Worm (Caenorhabditis elegans): Measurements from ENCODE around the gene M117.6.

M117.6 gene

DNA sequence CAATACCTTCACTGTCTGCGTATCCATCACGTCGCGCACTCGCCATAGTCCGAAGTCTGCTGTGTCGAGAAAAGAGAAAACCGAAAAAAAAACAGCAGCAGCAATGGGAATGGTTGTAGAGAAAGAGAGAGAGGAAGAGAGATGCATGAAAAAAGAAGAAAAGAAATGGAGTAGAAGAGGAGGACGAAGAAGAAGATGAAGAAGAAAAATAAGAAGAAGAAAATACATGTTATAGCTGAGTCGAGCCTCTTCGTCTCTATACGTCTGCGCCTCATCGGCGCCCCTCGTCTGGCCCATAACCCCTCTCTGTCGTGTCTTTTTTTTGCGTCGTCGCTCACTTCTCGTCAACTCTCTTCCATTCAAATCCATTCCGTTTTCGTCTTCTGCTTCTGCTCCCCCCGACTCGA lies 18.2 kb downstream of the M117.6 start (continued):
- TF ChIP-seq nfya-1 (tag; optimal IDR thresholded peaks at IDR 0.05) = peak; percentile 73

DNA sequence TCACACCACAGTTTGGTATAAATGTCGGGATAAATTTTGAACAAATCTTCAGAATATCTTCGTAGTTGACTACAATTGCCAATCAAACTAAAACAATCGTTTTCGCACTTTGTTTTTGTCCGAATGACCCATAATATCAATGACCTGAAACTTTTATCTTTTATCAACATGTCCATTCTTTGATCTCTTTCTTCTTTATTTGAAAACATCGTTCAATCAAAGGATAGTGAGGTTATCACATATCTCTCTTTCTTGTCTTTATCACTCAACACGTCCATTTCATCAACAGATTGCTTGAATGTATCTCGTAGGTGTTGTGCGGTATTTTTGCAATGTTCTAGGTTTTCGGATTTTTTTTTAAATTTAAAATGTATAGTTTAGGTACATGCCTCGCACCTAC lies 18.9 kb downstream of the M117.6 start:
- no peak for TF ChIP-seq pqm-1 (tag; optimal IDR thresholded peaks at IDR 0.05)
- TF ChIP-seq pat-9 (tag; optimal IDR thresholded peaks at IDR 0.05) = no peak
- TF ChIP-seq ceh-6 (GFP tag; optimal IDR thresholded peaks at IDR 0.05) = no peak

DNA sequence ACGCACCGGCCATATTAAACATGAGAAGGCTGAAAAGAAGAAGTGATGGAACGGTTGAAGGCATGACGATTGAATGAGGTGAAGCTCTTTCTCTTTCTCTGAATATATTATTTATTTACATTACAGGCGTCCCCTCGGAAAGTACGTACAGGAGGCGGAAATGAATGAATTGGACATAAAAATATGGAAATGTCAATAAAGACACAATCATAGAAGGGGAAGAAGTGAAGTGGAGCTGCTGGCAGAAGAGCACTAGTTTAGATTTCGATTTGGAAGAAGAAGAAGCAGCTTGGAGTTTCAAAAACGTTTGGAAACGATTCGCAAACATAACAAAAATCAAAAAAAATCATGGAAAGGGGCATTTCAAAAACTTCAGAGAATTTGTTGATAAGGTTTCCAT lies 23.9 kb downstream of the M117.6 start, which contains the start of gene H01G02.1:
Gene H01G02.1, minus strand, starts transcription at position 101 of the 400 bp plus-strand sequence.
- TF ChIP-seq sdc-2 (tag; optimal IDR thresholded peaks at IDR 0.05) (no peak), tbx-2 (tag; optimal IDR thresholded peaks at IDR 0.05) (no peak), mec-3 (tag; optimal IDR thresholded peaks at IDR 0.05; ENCODE audit: borderline replicate concordance) (no peak), unc-55 (GFP tag; optimal IDR thresholded peaks at IDR 0.05) (no peak), C08G9.2 (tag; optimal IDR thresholded peaks at IDR 0.05) (no peak), ceh-30 (tag; optimal IDR thresholded peaks at IDR 0.05) (no peak)

DNA sequence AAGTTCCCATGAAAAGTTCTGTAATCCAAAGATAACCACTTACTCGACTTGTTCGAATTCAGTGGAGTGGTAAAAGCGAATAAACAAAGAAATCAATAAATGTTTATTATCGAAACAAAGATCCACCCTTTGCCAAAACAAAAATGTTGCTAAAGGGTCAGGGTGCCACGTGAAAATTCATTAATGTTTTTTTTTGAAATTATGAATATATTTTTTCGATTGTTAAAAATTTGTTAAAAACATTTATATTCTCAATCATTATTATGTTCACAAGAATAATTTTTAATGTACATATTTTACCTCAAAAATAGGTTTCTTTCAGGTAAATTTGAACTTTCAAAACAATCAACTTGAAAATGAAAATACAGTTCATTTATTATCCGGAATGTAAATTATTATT lies 24.9 kb downstream of the M117.6 start, which contains the start of gene H01G02.4:
Gene H01G02.4, minus strand, starts transcription at position 101 of the 400 bp plus-strand sequence.
- TF ChIP-seq pha-4 (tag; optimal IDR thresholded peaks at IDR 0.05) (no peak), gmeb-2 (tag; optimal IDR thresholded peaks at IDR 0.05) (no peak), unc-55 (GFP tag; optimal IDR thresholded peaks at IDR 0.05) (no peak), ttx-3 (tag; optimal IDR thresholded peaks at IDR 0.05) (no peak), unc-42 (tag; optimal IDR thresholded peaks at IDR 0.05) (no peak), hlh-15 (tag; optimal IDR thresholded peaks at IDR 0.05) (no peak), ceh-9 (tag; optimal IDR thresholded peaks at IDR 0.05) (no peak)

DNA sequence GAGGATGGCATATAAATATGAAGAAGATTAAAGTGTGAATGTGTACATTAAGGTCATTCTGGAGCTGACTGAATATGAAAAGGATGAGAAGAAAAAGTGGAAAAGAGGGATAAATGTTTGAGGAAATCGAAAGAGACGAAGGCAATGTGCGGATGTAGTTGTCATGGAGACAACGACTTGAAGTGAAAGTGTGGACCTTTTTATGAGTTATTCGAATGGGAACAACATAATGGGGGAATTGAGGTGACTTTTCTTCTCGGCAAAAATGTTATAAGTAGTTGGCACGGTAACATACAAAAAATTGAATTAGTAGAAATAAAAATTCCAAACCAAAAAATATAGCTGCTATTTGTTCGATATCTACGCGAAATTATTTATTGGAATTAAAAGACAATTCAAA lies 26.8 kb downstream of the M117.6 start, which contains the start of gene dyf-18:
Gene dyf-18, minus strand, starts transcription at position 101 of the 400 bp plus-strand sequence.
- TF ChIP-seq nhr-232 (tag; optimal IDR thresholded peaks at IDR 0.05) = no peak
- no peak for TF ChIP-seq ceh-18 (tag; optimal IDR thresholded peaks at IDR 0.05)
- no peak for TF ChIP-seq ets-4 (tag; optimal IDR thresholded peaks at IDR 0.05)
- TF ChIP-seq npax-4 (tag; optimal IDR thresholded peaks at IDR 0.05) = no peak
- TF ChIP-seq nfya-1 (tag; optimal IDR thresholded peaks at IDR 0.05) = no peak
- no peak for TF ChIP-seq C08G9.2 (tag; optimal IDR thresholded peaks at IDR 0.05)
- TF ChIP-seq ztf-16 (tag; optimal IDR thresholded peaks at IDR 0.05) = no peak
- no peak for TF ChIP-seq ceh-24 (tag; optimal IDR thresholded peaks at IDR 0.05)
- no peak for TF ChIP-seq tbx-7 (tag; optimal IDR thresholded peaks at IDR 0.05)
- no peak for TF ChIP-seq unc-42 (tag; optimal IDR thresholded peaks at IDR 0.05)
- no peak for TF ChIP-seq ceh-30 (tag; optimal IDR thresholded peaks at IDR 0.05)

DNA sequence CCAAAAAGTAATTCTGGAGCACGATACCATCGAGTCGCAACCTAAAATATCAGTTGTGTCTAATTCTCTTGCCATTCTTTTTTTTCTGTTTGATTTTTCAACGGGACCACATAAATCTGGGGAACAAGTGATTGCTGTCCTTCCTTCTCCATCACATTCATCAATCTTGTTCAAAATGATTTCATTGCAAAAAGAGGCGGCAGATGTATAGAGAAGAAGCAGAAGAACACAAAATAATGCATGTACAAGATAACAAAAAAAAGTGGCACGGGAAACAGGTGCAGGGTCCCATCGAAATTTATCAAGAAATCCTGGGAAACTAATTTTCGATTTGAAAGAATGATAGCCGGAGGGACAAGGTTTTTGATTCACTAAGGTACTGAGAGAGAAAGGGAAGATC lies 28.7 kb downstream of the M117.6 start:
- TF ChIP-seq pha-2 (tag; optimal IDR thresholded peaks at IDR 0.05) = no peak
- TF ChIP-seq unc-55 (GFP tag; optimal IDR thresholded peaks at IDR 0.05) = peak; percentile 33
- TF ChIP-seq hlh-13 (GFP tag; optimal IDR thresholded peaks at IDR 0.05) = no peak
- no peak for TF ChIP-seq syd-9 (tag; optimal IDR thresholded peaks at IDR 0.05)

DNA sequence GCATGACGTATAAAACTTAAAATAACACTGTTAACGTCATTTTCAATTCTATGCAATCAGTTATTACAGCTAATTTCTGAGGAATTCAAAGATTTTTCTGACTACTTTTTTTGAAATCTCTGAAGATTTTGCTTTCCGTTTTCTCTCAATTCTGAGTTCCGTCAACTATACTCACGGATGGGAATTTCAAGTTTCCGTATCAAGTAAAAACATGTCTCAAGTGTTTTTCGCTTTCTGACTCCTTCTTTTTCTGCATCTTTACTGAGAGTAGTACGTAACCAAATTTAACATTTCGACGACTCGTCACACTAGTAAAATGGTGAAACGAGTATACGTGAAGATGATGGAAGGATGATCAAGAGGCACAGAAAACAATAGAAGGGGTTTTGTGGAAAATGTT lies 31.1 kb downstream of the M117.6 start:
- TF ChIP-seq ceh-6 (GFP tag; optimal IDR thresholded peaks at IDR 0.05) = no peak
- no peak for TF ChIP-seq pqm-1 (tag; optimal IDR thresholded peaks at IDR 0.05)
- TF ChIP-seq ceh-34 (tag; optimal IDR thresholded peaks at IDR 0.05) = no peak
- TF ChIP-seq unc-42 (tag; optimal IDR thresholded peaks at IDR 0.05) = peak; percentile 18
- no peak for TF ChIP-seq ttx-3 (tag; optimal IDR thresholded peaks at IDR 0.05)
- TF ChIP-seq unc-3 (GFP tag; conservative IDR thresholded peaks at IDR 0.05) = no peak
- no peak for TF ChIP-seq unc-3 (tag; optimal IDR thresholded peaks at IDR 0.05)

All from whole organism, late embryonic.